Worm (Caenorhabditis elegans): ENCODE measurements around the gene msp-64.
A peak's percentile ranks its signal among the peaks of the same experiment; 100 is the strongest.

msp-64 gene

DNA sequence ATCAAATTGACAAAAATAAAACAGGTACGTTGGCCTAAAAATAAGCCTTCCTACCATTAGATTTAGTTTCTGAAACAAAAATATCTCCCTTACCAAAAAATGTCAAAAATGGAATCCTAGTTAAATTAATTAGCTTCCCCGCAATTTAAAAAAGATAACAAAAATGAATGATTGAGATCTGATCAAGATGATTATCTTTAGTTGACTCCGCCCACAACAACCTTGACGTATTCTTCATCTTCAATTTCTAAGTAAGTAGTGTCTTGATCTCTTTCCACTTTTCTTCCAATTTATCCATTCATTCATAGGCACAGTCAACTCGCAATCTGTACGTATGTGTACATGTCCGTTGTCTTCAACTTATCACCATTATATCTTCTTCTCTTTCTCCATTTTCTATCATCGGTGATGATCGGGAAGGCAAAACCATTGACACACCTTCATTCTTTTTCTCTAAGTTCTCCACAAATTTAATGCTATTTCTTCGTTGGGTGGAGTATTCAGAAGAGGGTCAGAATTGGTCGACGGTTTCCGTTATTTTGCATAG lies 41.8 kb downstream of the msp-64 start:
- peak; percentile 86 for TF ChIP-seq elt-1 (tag; optimal IDR thresholded peaks at IDR 0.05; ENCODE audit: borderline replicate concordance, insufficient read depth)
- no peak for TF ChIP-seq sptf-1 (tag; optimal IDR thresholded peaks at IDR 0.05)
- no peak for TF ChIP-seq mab-5 (tag; optimal IDR thresholded peaks at IDR 0.05)
- no peak for TF ChIP-seq lsy-2 (tag; optimal IDR thresholded peaks at IDR 0.05)
- TF ChIP-seq pha-4 (tag; optimal IDR thresholded peaks at IDR 0.05): no peak
- no peak for TF ChIP-seq drap-1 (GFP tag; optimal IDR thresholded peaks at IDR 0.05)

ce11 chrII:5765318-5765717 lies 44.8 kb downstream of the msp-64 start, which contains the start of gene ifb-1:
TSS of gene ifb-1 (plus strand) at chrII:5765618.
- TF ChIP-seq unc-120 (tag; optimal IDR thresholded peaks at IDR 0.05; ENCODE audit: poor library complexity, severe bottlenecking) (no peak), nhr-2 (tag; optimal IDR thresholded peaks at IDR 0.05) (no peak), ceh-43 (GFP tag; optimal IDR thresholded peaks at IDR 0.05) (no peak), flh-1 (GFP tag; optimal IDR thresholded peaks at IDR 0.05) (no peak), ztf-11 (tag; optimal IDR thresholded peaks at IDR 0.05) (no peak), lsy-2 (tag; optimal IDR thresholded peaks at IDR 0.05) (no peak), drap-1 (GFP tag; optimal IDR thresholded peaks at IDR 0.05) (no peak), hlh-1 (tag; optimal IDR thresholded peaks at IDR 0.05) (no peak)

All from whole organism, mixed stage, embryonic.